Worm (Caenorhabditis elegans) whole organism, early embryonic: ENCODE data around the gene C06E1.9.

Source experiments
- B0310.2 ChIP-seq: sonication (generic microtip); optimal IDR thresholded peaks from 2 replicates; lab custom pipeline; 2016; ENCODE audit warnings: mild to moderate bottlenecking, missing genetic modification characterization, missing compliant biosample characterization
- F13C5.2 ChIP-seq: sonication (generic microtip); optimal IDR thresholded peaks from 2 replicates; lab custom pipeline; 2017; ENCODE audit warnings: mild to moderate bottlenecking, missing genetic modification characterization, inconsistent platforms, missing compliant biosample characterization
- aly-1 ChIP-seq: sonication (generic microtip); optimal IDR thresholded peaks from 2 replicates; lab custom pipeline; 2016; ENCODE audit warnings: missing genetic modification characterization, missing compliant biosample characterization
- ama-1 ChIP-seq: fragments of 150-350 bp; optimal IDR thresholded peaks from 2 replicates; lab custom pipeline; 2014
- ceh-13 ChIP-seq: fragments of 200-800 bp; sonication (Bioruptor generic); optimal IDR thresholded peaks from 2 replicates; lab custom pipeline; 2018; ENCODE audit warnings: mild to moderate bottlenecking, missing genetic modification characterization, missing compliant biosample characterization
- ceh-36 ChIP-seq: sonication (generic microtip); optimal IDR thresholded peaks from 2 replicates; lab custom pipeline; 2016; ENCODE audit warnings: missing genetic modification characterization, inconsistent platforms, missing compliant biosample characterization
- ets-7 ChIP-seq: sonication (generic microtip); optimal IDR thresholded peaks from 2 replicates; lab custom pipeline; 2016; ENCODE audit warnings: missing genotype, missing genetic modification characterization, missing compliant biosample characterization
- flt-1 ChIP-seq: fragments of 200-800 bp; sonication (Bioruptor generic); IDR thresholded peaks from 2 replicates; pipeline ENCODE4 v1.3.6; 2022; ENCODE audit warnings: missing genetic modification characterization, missing compliant biosample characterization
- hmbx-1 ChIP-seq: sonication (generic microtip); optimal IDR thresholded peaks from 2 replicates; lab custom pipeline; 2016; ENCODE audit warnings: mild to moderate bottlenecking, missing genetic modification characterization, missing compliant biosample characterization
- hmg-4 ChIP-seq: fragments of 200-800 bp; sonication (Bioruptor generic); optimal IDR thresholded peaks from 2 replicates; lab custom pipeline; 2018; ENCODE audit warnings: mild to moderate bottlenecking, missing genetic modification characterization, missing compliant biosample characterization
- hnd-1 ChIP-seq: sonication (generic microtip); optimal IDR thresholded peaks from 2 replicates; lab custom pipeline; 2016; ENCODE audit warnings: missing genetic modification characterization, missing compliant biosample characterization
- pes-1 ChIP-seq: fragments of 200-800 bp; sonication (Bioruptor generic); IDR thresholded peaks from 2 replicates; pipeline ENCODE4 v1.3.6; 2022; ENCODE audit warnings: missing genetic modification reagents, missing genetic modification characterization, missing compliant biosample characterization
- scrt-1 ChIP-seq: fragments of 200-800 bp; sonication (Bioruptor generic); IDR thresholded peaks from 2 replicates; pipeline ENCODE4 v1.3.6; 2022; ENCODE audit warnings: missing genetic modification characterization, missing compliant biosample characterization
- sea-1 ChIP-seq: fragments of 200-800 bp; sonication (Bioruptor generic); conservative IDR thresholded peaks from 2 replicates; pipeline ENCODE4 v1.3.6; 2022; ENCODE audit warnings: missing genetic modification characterization, missing compliant biosample characterization
- tbx-11 ChIP-seq: fragments of 200-800 bp; sonication (Bioruptor generic); IDR thresholded peaks from 2 replicates; pipeline ENCODE4 v1.3.6; 2022; ENCODE audit warnings: missing genetic modification characterization, missing compliant biosample characterization
- tbx-37 ChIP-seq: fragments of 200-800 bp; sonication (Bioruptor generic); conservative IDR thresholded peaks from 2 replicates; pipeline ENCODE4 v1.3.6; 2022; ENCODE audit warnings: missing genetic modification reagents, missing genetic modification characterization, missing compliant biosample characterization
- tra-4 ChIP-seq: sonication (generic microtip); optimal IDR thresholded peaks from 2 replicates; lab custom pipeline; 2017; ENCODE audit warnings: missing genetic modification characterization, missing compliant biosample characterization

The C06E1.9 gene

ce11 chrIII:8653457-8653856 is 43.9 kb upstream of the C06E1.9 start:
- TF ChIP-seq ceh-13 (GFP tag; lab: Kevin White, UChicago): no peak
- TF ChIP-seq tbx-37 (GFP tag; lab: Robert Waterston, UW): no peak
- no peak for TF ChIP-seq hnd-1 (tag; lab: Kevin White, UChicago)
- no peak for TF ChIP-seq F13C5.2 (tag; lab: Kevin White, UChicago)
- TF ChIP-seq B0310.2: no peak
- no peak for TF ChIP-seq flt-1
- TF ChIP-seq ceh-36: no peak
- TF ChIP-seq ama-1 (lab: Kevin White, UChicago): no peak
- TF ChIP-seq pes-1 (GFP tag; lab: Robert Waterston, UW): no peak
- no peak for TF ChIP-seq ets-7 (tag; lab: Kevin White, UChicago)
- no peak for TF ChIP-seq scrt-1 (GFP tag; lab: Robert Waterston, UW)
- TF ChIP-seq sea-1 (GFP tag; lab: Robert Waterston, UW): no peak
- TF ChIP-seq hmbx-1 (tag; lab: Kevin White, UChicago): no peak
- TF ChIP-seq tra-4 (tag; lab: Kevin White, UChicago): no peak
- TF ChIP-seq aly-1: no peak
- TF ChIP-seq hmg-4 (GFP tag; lab: Kevin White, UChicago): no peak
- TF ChIP-seq tbx-11 (GFP tag; lab: Robert Waterston, UW): no peak

- TF ChIP-seq ceh-36 (peak; percentile 19), tbx-37 (GFP tag; lab: Robert Waterston, UW) (no peak), sea-1 (GFP tag; lab: Robert Waterston, UW) (0 out of 2 replicates have a peak, but pooled peaks have one; percentile 56), hnd-1 (tag; lab: Kevin White, UChicago) (peak; percentile 35), hmbx-1 (tag; lab: Kevin White, UChicago) (peak; percentile 24), ets-7 (tag; lab: Kevin White, UChicago) (no peak), tra-4 (tag; lab: Kevin White, UChicago) (no peak), ama-1 (lab: Kevin White, UChicago) (no peak), ceh-13 (GFP tag; lab: Kevin White, UChicago) (peak; percentile 47), pes-1 (GFP tag; lab: Robert Waterston, UW) (peak; percentile 80), F13C5.2 (tag; lab: Kevin White, UChicago) (peak; percentile 43), flt-1 (peak; percentile 72), hmg-4 (GFP tag; lab: Kevin White, UChicago) (peak; percentile 68), aly-1 (no peak), tbx-11 (GFP tag; lab: Robert Waterston, UW) (peak; percentile 70; the same call in 1 of the 2 replicates), B0310.2 (peak; percentile 21), scrt-1 (GFP tag; lab: Robert Waterston, UW) (peak; percentile 63; the same call in 1 of the 2 replicates)
Measured at ce11 chrIII:8652922-8653321, 43.3 kb upstream of the C06E1.9 start.

- TF ChIP-seq tbx-11 (GFP tag; lab: Robert Waterston, UW) (no peak), ceh-36 (no peak), hnd-1 (tag; lab: Kevin White, UChicago) (no peak), scrt-1 (GFP tag; lab: Robert Waterston, UW) (no peak), tra-4 (tag; lab: Kevin White, UChicago) (no peak), flt-1 (no peak), tbx-37 (GFP tag; lab: Robert Waterston, UW) (no peak), hmg-4 (GFP tag; lab: Kevin White, UChicago) (no peak), sea-1 (GFP tag; lab: Robert Waterston, UW) (no peak), aly-1 (no peak), B0310.2 (no peak), ama-1 (lab: Kevin White, UChicago) (no peak), hmbx-1 (tag; lab: Kevin White, UChicago) (no peak), ceh-13 (GFP tag; lab: Kevin White, UChicago) (no peak), ets-7 (tag; lab: Kevin White, UChicago) (no peak), pes-1 (GFP tag; lab: Robert Waterston, UW) (no peak), F13C5.2 (tag; lab: Kevin White, UChicago) (no peak)
Measured at ce11 chrIII:8652112-8652694, 42.6 kb upstream of the C06E1.9 start.

ce11 chrIII:8650235-8650817 is 40.7 kb upstream of the C06E1.9 start, which contains the start of gene flp-23:
Gene flp-23, plus strand, starts transcription at chrIII:8650767.
- TF ChIP-seq scrt-1 (GFP tag; lab: Robert Waterston, UW) (peak; percentile 90), tra-4 (tag; lab: Kevin White, UChicago) (peak; percentile 59), aly-1 (peak; percentile 88), hnd-1 (tag; lab: Kevin White, UChicago) (peak; percentile 60), B0310.2 (peak; percentile 45), tbx-37 (GFP tag; lab: Robert Waterston, UW) (peak; percentile 80; the same call in 1 of the 2 replicates), ceh-36 (peak; percentile 79), ceh-13 (GFP tag; lab: Kevin White, UChicago) (peak; percentile 69), tbx-11 (GFP tag; lab: Robert Waterston, UW) (peak; percentile 74), pes-1 (GFP tag; lab: Robert Waterston, UW) (peak; percentile 91), ets-7 (tag; lab: Kevin White, UChicago) (peak; percentile 58), ama-1 (lab: Kevin White, UChicago) (no peak), F13C5.2 (tag; lab: Kevin White, UChicago) (peak; percentile 87), hmbx-1 (tag; lab: Kevin White, UChicago) (peak; percentile 48), flt-1 (peak; percentile 87), hmg-4 (GFP tag; lab: Kevin White, UChicago) (peak; percentile 85), sea-1 (GFP tag; lab: Robert Waterston, UW) (peak; percentile 89)

ce11 chrIII:8648589-8648988 is 39.0 kb upstream of the C06E1.9 start, which contains the start of gene F22B7.3:
Gene F22B7.3, plus strand, starts transcription at chrIII:8648889.
- TF ChIP-seq sea-1 (GFP tag; lab: Robert Waterston, UW): no peak
- TF ChIP-seq tbx-37 (GFP tag; lab: Robert Waterston, UW): no peak
- no peak for TF ChIP-seq ets-7 (tag; lab: Kevin White, UChicago)

- TF ChIP-seq aly-1: no peak
- no peak for TF ChIP-seq hnd-1 (tag; lab: Kevin White, UChicago)
- no peak for TF ChIP-seq ceh-13 (GFP tag; lab: Kevin White, UChicago)
Measured at ce11 chrIII:8646021-8646420, 36.4 kb upstream of the C06E1.9 start.
